Worm (Caenorhabditis elegans) whole organism, L1 larva: Measurements from ENCODE around the gene K07F5.12.

Source experiments
- F16B12.6 ChIP-seq: fragments of 150-350 bp; optimal IDR thresholded peaks from 2 replicates; lab custom pipeline; 2014; ENCODE audit warnings: missing biosample characterization, missing genetic modification characterization
- Y116A8C.19 ChIP-seq: sonication (generic microtip); optimal IDR thresholded peaks from 2 replicates; lab custom pipeline; 2016; ENCODE audit warnings: missing compliant biosample characterization, missing genetic modification characterization, borderline replicate concordance
- blmp-1 ChIP-seq: fragments of 150-350 bp; optimal IDR thresholded peaks from 2 replicates; lab custom pipeline; 2014; ENCODE audit warnings: missing biosample characterization, missing genetic modification characterization
- ceh-82 ChIP-seq, 3 experiments: fragments of 150-350 bp in 1 of 3; sonication (generic microtip) in 2 of 3; optimal IDR thresholded peaks; 2 replicates each; lab custom pipeline; 2014 to 2017; ENCODE audit warnings: missing biosample characterization in 3 of 3, missing genetic modification characterization in 3 of 3
- ceh-90 ChIP-seq: sonication (generic microtip); optimal IDR thresholded peaks from 2 replicates; lab custom pipeline; 2016; ENCODE audit warnings: missing genetic modification characterization, missing compliant biosample characterization
- dpl-1 ChIP-seq, 3 experiments: fragments of 150-350 bp in 2 of 3; sonication (generic microtip) in 1 of 3; optimal IDR thresholded peaks; 2 replicates each; lab custom pipeline; 2014 to 2017; ENCODE audit warnings: missing biosample characterization in 3 of 3, missing genetic modification characterization in 3 of 3, missing genetic modification reagents in 3 of 3
- dsc-1 ChIP-seq: sonication (generic microtip); optimal IDR thresholded peaks from 2 replicates; lab custom pipeline; 2016; ENCODE audit warnings: mild to moderate bottlenecking, missing genetic modification characterization, missing compliant biosample characterization
- efl-1 ChIP-seq, 4 experiments: fragments of 150-350 bp; optimal IDR thresholded peaks in 3 of 4; peaks in 1 of 4; 1 replicate in 1 of 4; 2 replicates in 3 of 4; lab custom pipeline; 2014; ENCODE audit warnings: missing biosample characterization in 2 of 4, missing genetic modification characterization in 2 of 4, missing genetic modification reagents in 2 of 4
- efl-3 ChIP-seq: fragments of 200-800 bp; sonication (Bioruptor generic); optimal IDR thresholded peaks from 2 replicates; lab custom pipeline; 2018; ENCODE audit warnings: mild to moderate bottlenecking, missing genetic modification characterization, missing compliant biosample characterization
- egl-13 ChIP-seq: sonication (generic microtip); optimal IDR thresholded peaks from 2 replicates; lab custom pipeline; 2016; ENCODE audit warnings: missing genotype, missing genetic modification reagents, missing genetic modification characterization, missing compliant biosample characterization
- elt-2 ChIP-seq: sonication (generic microtip); optimal IDR thresholded peaks from 2 replicates; lab custom pipeline; 2016; ENCODE audit warnings: missing genetic modification characterization, mild to moderate bottlenecking, inconsistent platforms, missing compliant biosample characterization, missing genetic modification reagents
- elt-3 ChIP-seq, 6 experiments: fragments of 150-350 bp in 1 of 6; sonication (generic microtip); optimal IDR thresholded peaks; 2 replicates each; lab custom pipeline; 2017 to 2018; ENCODE audit warnings: missing biosample characterization in 6 of 6, missing genetic modification characterization in 6 of 6, inconsistent platforms in 1 of 6
- fkh-10 ChIP-seq: sonication (generic microtip); optimal IDR thresholded peaks from 2 replicates; lab custom pipeline; 2017; ENCODE audit warnings: missing biosample characterization, missing genetic modification reagents, missing genetic modification characterization
- fkh-4 ChIP-seq: sonication (generic microtip); optimal IDR thresholded peaks from 2 replicates; lab custom pipeline; 2016; ENCODE audit warnings: missing compliant biosample characterization, missing genetic modification characterization, borderline replicate concordance
- fkh-8 ChIP-seq: sonication (generic microtip); optimal IDR thresholded peaks from 2 replicates; lab custom pipeline; 2016; ENCODE audit warnings: mild to moderate bottlenecking, missing genetic modification characterization, missing compliant biosample characterization
- hlh-17 ChIP-seq: fragments of 200-800 bp; sonication (Bioruptor generic); optimal IDR thresholded peaks from 2 replicates; lab custom pipeline; 2018; ENCODE audit warnings: missing genetic modification characterization, mild to moderate bottlenecking, missing compliant biosample characterization, moderate library complexity, borderline replicate concordance
- hlh-4 ChIP-seq: sonication (generic microtip); optimal IDR thresholded peaks from 2 replicates; lab custom pipeline; 2016; ENCODE audit warnings: mild to moderate bottlenecking, missing genetic modification characterization, missing compliant biosample characterization
- irx-1 ChIP-seq: sonication (generic microtip); optimal IDR thresholded peaks from 2 replicates; lab custom pipeline; 2016; ENCODE audit warnings: missing genetic modification characterization, missing compliant biosample characterization
- isw-1 ChIP-seq: fragments of 200-800 bp; sonication (Bioruptor generic); IDR thresholded peaks from 2 replicates; pipeline ENCODE4 v1.3.6; 2022; ENCODE audit warnings: missing genetic modification characterization, missing compliant biosample characterization
- lin-14 ChIP-seq: fragments of 200-800 bp; sonication (Bioruptor generic); optimal IDR thresholded peaks from 2 replicates; lab custom pipeline; 2018; ENCODE audit warnings: mild to moderate bottlenecking, missing genetic modification characterization, moderate library complexity, missing compliant biosample characterization
- lin-15B ChIP-seq: fragments of 150-350 bp; sonication (generic microtip); optimal IDR thresholded peaks from 3 replicates; lab custom pipeline; 2014; ENCODE audit warnings: missing biosample characterization, missing genetic modification characterization
- lin-35 ChIP-seq, 2 experiments: fragments of 150-350 bp; optimal IDR thresholded peaks; 2 replicates each; lab custom pipeline; 2014; ENCODE audit warnings: missing biosample characterization in 2 of 2, missing genetic modification characterization in 2 of 2, missing genetic modification reagents in 2 of 2
- lsy-2 ChIP-seq, 2 experiments: fragments of 150-350 bp; optimal IDR thresholded peaks; 2 replicates each; lab custom pipeline; 2014; ENCODE audit warnings: missing biosample characterization in 2 of 2, missing genetic modification characterization in 2 of 2
- mdl-1 ChIP-seq, 2 experiments: fragments of 150-350 bp; optimal IDR thresholded peaks; 2 replicates each; lab custom pipeline; 2014 to 2017; ENCODE audit warnings: missing biosample characterization in 2 of 2, missing genetic modification characterization in 2 of 2, inconsistent platforms in 1 of 2
- mep-1 ChIP-seq: fragments of 150-350 bp; optimal IDR thresholded peaks from 2 replicates; lab custom pipeline; 2014; ENCODE audit warnings: missing biosample characterization, missing genetic modification characterization
- nhr-19 ChIP-seq: fragments of 200-800 bp; sonication (Bioruptor generic); conservative IDR thresholded peaks from 2 replicates; pipeline ENCODE4 v1.3.6; 2022; ENCODE audit warnings: missing genetic modification characterization, missing compliant biosample characterization
- nhr-20 ChIP-seq: sonication (generic microtip); optimal IDR thresholded peaks from 2 replicates; lab custom pipeline; 2016; ENCODE audit warnings: mild to moderate bottlenecking, missing genetic modification characterization, missing compliant biosample characterization
- nhr-28 ChIP-seq: fragments of 150-350 bp; optimal IDR thresholded peaks from 2 replicates; lab custom pipeline; 2014; ENCODE audit warnings: missing biosample characterization, missing genetic modification characterization
- nhr-47 ChIP-seq: sonication (generic microtip); optimal IDR thresholded peaks from 2 replicates; lab custom pipeline; 2016; ENCODE audit warnings: mild to moderate bottlenecking, missing genetic modification characterization, moderate library complexity, missing compliant biosample characterization
- nhr-71 ChIP-seq: sonication (generic microtip); optimal IDR thresholded peaks from 2 replicates; lab custom pipeline; 2016; ENCODE audit warnings: mild to moderate bottlenecking, missing genetic modification characterization, moderate library complexity, missing compliant biosample characterization
- nhr-84 ChIP-seq: sonication (generic microtip); optimal IDR thresholded peaks from 2 replicates; lab custom pipeline; 2017; ENCODE audit warnings: missing biosample characterization, missing genetic modification characterization
- nhr-85 ChIP-seq: sonication (generic microtip); peaks from one replicate; lab custom pipeline; 2016; ENCODE audit warnings: missing genetic modification characterization, inconsistent platforms, missing compliant biosample characterization
- nhr-90 ChIP-seq: sonication (generic microtip); optimal IDR thresholded peaks from 2 replicates; lab custom pipeline; 2016; ENCODE audit warnings: mild to moderate bottlenecking, missing genetic modification characterization, missing compliant biosample characterization; ENCODE audit not compliant: poor library complexity
- pag-3 ChIP-seq: sonication (generic microtip); optimal IDR thresholded peaks from 2 replicates; lab custom pipeline; 2017; ENCODE audit warnings: missing genetic modification characterization, mild to moderate bottlenecking, missing compliant biosample characterization, antibody characterized with exemption, borderline replicate concordance; ENCODE audit not compliant: insufficient read depth
- rnt-1 ChIP-seq: sonication (generic microtip); optimal IDR thresholded peaks from 2 replicates; lab custom pipeline; 2016; ENCODE audit warnings: mild to moderate bottlenecking, missing genetic modification characterization, moderate library complexity, missing compliant biosample characterization
- skn-1 ChIP-seq: fragments of 150-350 bp; optimal IDR thresholded peaks from 2 replicates; lab custom pipeline; 2014; ENCODE audit warnings: missing biosample characterization, missing genetic modification characterization
- snu-23 ChIP-seq: sonication (generic microtip); optimal IDR thresholded peaks from 2 replicates; lab custom pipeline; 2016; ENCODE audit warnings: missing genetic modification characterization, missing compliant biosample characterization
- sox-4 ChIP-seq: sonication (generic microtip); optimal IDR thresholded peaks from 2 replicates; lab custom pipeline; 2016; ENCODE audit warnings: missing genetic modification characterization, missing compliant biosample characterization
- sptf-1 ChIP-seq: fragments of 150-350 bp; optimal IDR thresholded peaks from 2 replicates; lab custom pipeline; 2014; ENCODE audit warnings: missing biosample characterization, missing genetic modification characterization
- sup-37 ChIP-seq: fragments of 200-800 bp; sonication (Bioruptor generic); optimal IDR thresholded peaks from 2 replicates; lab custom pipeline; 2018; ENCODE audit warnings: mild to moderate bottlenecking, missing genetic modification characterization, missing compliant biosample characterization
- swsn-7 ChIP-seq: sonication (generic microtip); optimal IDR thresholded peaks from 2 replicates; lab custom pipeline; 2016; ENCODE audit warnings: missing genetic modification characterization, missing compliant biosample characterization
- tlp-1 ChIP-seq: fragments of 150-350 bp; optimal IDR thresholded peaks from 2 replicates; lab custom pipeline; 2014; ENCODE audit warnings: missing biosample characterization, missing genetic modification characterization
- unc-62 ChIP-seq: fragments of 150-350 bp; optimal IDR thresholded peaks from 2 replicates; lab custom pipeline; 2014; ENCODE audit warnings: missing biosample characterization, missing genetic modification reagents, missing genetic modification characterization
- unc-86 ChIP-seq: sonication (generic microtip); optimal IDR thresholded peaks from 2 replicates; lab custom pipeline; 2016; ENCODE audit warnings: missing genetic modification characterization, missing compliant biosample characterization
- unc-98 ChIP-seq: fragments of 200-800 bp; sonication (Bioruptor generic); IDR thresholded peaks from 2 replicates; pipeline ENCODE4 v1.3.6; 2022; ENCODE audit warnings: missing genetic modification characterization, missing compliant biosample characterization
- vab-15 ChIP-seq: sonication (generic microtip); optimal IDR thresholded peaks from 2 replicates; lab custom pipeline; 2017; ENCODE audit warnings: missing genotype, mild to moderate bottlenecking, missing genetic modification characterization, missing compliant biosample characterization
- xbp-1 ChIP-seq: sonication (generic microtip); optimal IDR thresholded peaks from 2 replicates; lab custom pipeline; 2016; ENCODE audit warnings: missing genetic modification characterization, missing compliant biosample characterization
- zip-4 ChIP-seq: fragments of 200-800 bp; sonication (Bioruptor generic); optimal IDR thresholded peaks from 2 replicates; lab custom pipeline; 2018; ENCODE audit warnings: mild to moderate bottlenecking, missing genetic modification characterization, moderate library complexity, missing compliant biosample characterization
- ztf-4 ChIP-seq: fragments of 150-350 bp; optimal IDR thresholded peaks from 2 replicates; lab custom pipeline; 2014; ENCODE audit warnings: missing biosample characterization, missing genetic modification characterization

Gene K07F5.12

DNA sequence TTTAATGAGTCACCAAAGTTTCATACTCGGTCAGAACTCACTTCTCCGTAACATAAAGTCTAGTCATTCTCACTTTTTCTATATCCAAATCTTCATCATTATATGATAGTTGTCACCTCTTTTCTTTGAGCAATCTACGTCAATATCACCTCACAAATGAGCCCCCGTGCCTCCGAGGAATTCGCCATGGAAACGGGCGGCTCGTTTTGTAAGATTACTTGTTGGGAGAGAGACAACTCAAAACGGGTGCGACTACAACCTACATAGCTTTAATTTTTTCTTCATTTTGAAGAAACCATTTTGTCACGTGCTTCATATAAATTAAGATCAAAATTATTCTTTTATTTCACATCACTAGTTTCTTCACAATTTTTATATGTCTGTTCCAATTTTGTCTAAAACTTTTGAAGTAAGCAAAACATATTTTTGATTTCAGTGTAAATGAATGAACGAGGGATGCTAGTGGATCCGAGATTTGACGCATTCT is 23.1 kb downstream of the K07F5.12 start, which contains the start of gene nhr-4:
TSS of gene nhr-4 (plus strand) at position 437 of the 487 bp plus-strand sequence.
- TF ChIP-seq ztf-4 (no peak), dsc-1 (tag; lab: Kevin White, UChicago) (peak; percentile 27), mdl-1 (tag; optimal IDR thresholded peaks at IDR 0.05; lab: Kevin White, UChicago) (no peak), vab-15 (tag; lab: Kevin White, UChicago) (no peak), efl-1 (optimal IDR thresholded peaks at IDR 0.05; lab: Kevin White, UChicago) (no peak), efl-1 (GFP tag; optimal IDR thresholded peaks at IDR 0.05 in 1 of 2; lab: Kevin White, UChicago) (peak in 1 of 2 experiments; percentile 56), nhr-47 (tag; lab: Kevin White, UChicago) (peak; percentile 0), zip-4 (GFP tag; lab: Kevin White, UChicago) (no peak), swsn-7 (no peak), elt-3 (tag; optimal IDR thresholded peaks at IDR 0.05; lab: Kevin White, UChicago) (no peak), ceh-90 (tag; lab: Kevin White, UChicago) (no peak), elt-2 (no peak), skn-1 (tag; lab: Kevin White, UChicago) (no peak), fkh-8 (peak; percentile 71), nhr-20 (tag; lab: Kevin White, UChicago) (no peak), nhr-71 (peak; percentile 12), Y116A8C.19 (tag; lab: Kevin White, UChicago) (no peak)

DNA sequence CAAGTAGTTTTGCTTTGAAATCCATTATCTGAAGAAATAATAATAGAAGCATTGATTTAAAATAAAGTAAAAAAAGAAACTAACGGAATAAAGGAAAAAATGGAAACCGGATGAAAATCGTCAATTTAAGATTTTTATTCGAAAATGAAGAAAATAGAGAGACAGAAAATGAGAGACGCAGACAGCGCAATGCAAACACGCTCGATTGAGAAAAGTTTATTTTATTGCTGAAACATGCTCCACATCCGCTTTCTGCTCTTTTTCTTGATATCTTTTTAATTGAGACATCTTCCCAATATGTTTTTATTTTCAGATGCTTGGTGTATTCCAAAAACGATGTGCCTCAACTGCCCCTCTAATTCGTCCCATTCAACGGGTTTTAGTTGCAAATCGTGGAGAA is 28.4 kb downstream of the K07F5.12 start, which contains the start of the genes prp-18 and mccc-1:
TSS of gene prp-18 (minus strand) at position 127 of the 400 bp plus-strand sequence.
TSS of gene mccc-1 (plus strand) at position 314 of the 400 bp plus-strand sequence.
- TF ChIP-seq F16B12.6 (no peak), nhr-85 (tag; lab: Kevin White, UChicago) (peak; percentile 33), lin-14 (GFP tag; lab: Kevin White, UChicago) (peak; percentile 74), mdl-1 (tag; optimal IDR thresholded peaks at IDR 0.05; lab: Kevin White, UChicago) (peak in 1 of 2 experiments; percentile 16), efl-1 (optimal IDR thresholded peaks at IDR 0.05; lab: Kevin White, UChicago) (peak; percentile 67 to 70), efl-1 (GFP tag; optimal IDR thresholded peaks at IDR 0.05 in 1 of 2; lab: Kevin White, UChicago) (peak; percentile 64 to 91), nhr-84 (tag; lab: Kevin White, UChicago) (no peak), hlh-17 (no peak), mep-1 (peak; percentile 74), isw-1 (GFP tag; lab: Robert Waterston, UW) (peak; percentile 36), ceh-82 (tag; optimal IDR thresholded peaks at IDR 0.05; lab: Kevin White, UChicago) (peak in 1 of 3 experiments; percentile 62), fkh-4 (tag; lab: Kevin White, UChicago) (no peak), snu-23 (GFP tag; lab: Kevin White, UChicago) (peak; percentile 61), egl-13 (tag; lab: Kevin White, UChicago) (no peak), tlp-1 (tag; lab: Kevin White, UChicago) (no peak), fkh-10 (GFP tag; lab: Kevin White, UChicago) (peak; percentile 8), pag-3 (tag; lab: Kevin White, UChicago) (no peak), sox-4 (tag; lab: Kevin White, UChicago) (no peak), nhr-71 (no peak), lin-35 (GFP tag; optimal IDR thresholded peaks at IDR 0.05; lab: Kevin White, UChicago) (peak; percentile 72 to 76), nhr-90 (tag; lab: Kevin White, UChicago) (no peak), blmp-1 (tag; lab: Kevin White, UChicago) (peak; percentile 30), unc-98 (GFP tag; lab: Robert Waterston, UW) (no peak), dpl-1 (GFP tag; optimal IDR thresholded peaks at IDR 0.05; lab: Kevin White, UChicago) (peak; percentile 43 to 69 (median 60)), unc-86 (tag; lab: Kevin White, UChicago) (peak; percentile 4), nhr-19 (GFP tag; lab: Robert Waterston, UW) (peak; percentile 25; the same call in 1 of the 2 replicates), efl-3 (GFP tag; lab: Kevin White, UChicago) (no peak), ztf-4 (no peak), irx-1 (tag; lab: Kevin White, UChicago) (no peak), unc-62 (GFP tag; lab: Kevin White, UChicago) (no peak), vab-15 (tag; lab: Kevin White, UChicago) (no peak), hlh-4 (tag; lab: Kevin White, UChicago) (no peak), lsy-2 (tag; optimal IDR thresholded peaks at IDR 0.05; lab: Kevin White, UChicago) (peak in 1 of 2 experiments; percentile 57), xbp-1 (tag; lab: Kevin White, UChicago) (peak; percentile 48), rnt-1 (tag; lab: Kevin White, UChicago) (peak; percentile 64), sup-37 (no peak), lin-15B (peak; percentile 56), sptf-1 (tag; lab: Kevin White, UChicago) (no peak), swsn-7 (peak; percentile 33), nhr-28 (tag; lab: Kevin White, UChicago) (no peak)
